Worm (Caenorhabditis elegans) whole organism, young adult: ENCODE data around the gene srw-6.
A peak's percentile ranks its signal among the peaks of the same experiment; 100 is the strongest.

Source experiments
- B0019.2 ChIP-seq: fragments of 200-800 bp; sonication (Bioruptor generic); conservative IDR thresholded peaks from 2 replicates; pipeline ENCODE4 v1.3.6; 2022; ENCODE audit warnings: missing genetic modification reagents, missing genetic modification characterization, missing compliant biosample characterization
- F10E7.11 ChIP-seq: sonication (generic microtip); optimal IDR thresholded peaks from 2 replicates; lab custom pipeline; 2017; ENCODE audit warnings: mild to moderate bottlenecking, missing genetic modification characterization, moderate library complexity, missing compliant biosample characterization
- Y53G8AR.9 ChIP-seq: fragments of 200-800 bp; sonication (Bioruptor generic); conservative IDR thresholded peaks from 2 replicates; pipeline ENCODE4 v1.3.6; 2022; ENCODE audit warnings: missing genetic modification reagents, missing genetic modification characterization, missing compliant biosample characterization
- Y56A3A.18 ChIP-seq: fragments of 200-800 bp; sonication (Bioruptor generic); IDR thresholded peaks from 2 replicates; pipeline ENCODE4 v1.3.6; 2022; ENCODE audit warnings: missing genetic modification reagents, missing genetic modification characterization, missing compliant biosample characterization
- Y67H2A.10 ChIP-seq: fragments of 200-800 bp; sonication (Bioruptor generic); conservative IDR thresholded peaks from 2 replicates; pipeline ENCODE4 v1.3.6; 2022; ENCODE audit warnings: missing genetic modification reagents, missing genetic modification characterization, missing compliant biosample characterization
- attf-5 ChIP-seq: fragments of 200-800 bp; sonication (Bioruptor generic); optimal IDR thresholded peaks from 2 replicates; lab custom pipeline; 2018; ENCODE audit warnings: mild to moderate bottlenecking, missing genetic modification characterization, missing compliant biosample characterization
- bed-2 ChIP-seq: fragments of 200-800 bp; sonication (Bioruptor generic); IDR thresholded peaks from 2 replicates; pipeline ENCODE4 v1.3.6; 2022; ENCODE audit warnings: missing genetic modification reagents, missing genetic modification characterization, missing compliant biosample characterization
- cebp-2 ChIP-seq: fragments of 200-800 bp; sonication (Bioruptor generic); IDR thresholded peaks from 2 replicates; pipeline ENCODE4 v1.3.6; 2022; ENCODE audit warnings: missing genetic modification characterization, missing compliant biosample characterization
- ceh-27 ChIP-seq: fragments of 200-800 bp; sonication (Bioruptor generic); optimal IDR thresholded peaks from 2 replicates; lab custom pipeline; 2018; ENCODE audit warnings: mild to moderate bottlenecking, missing genetic modification characterization, moderate library complexity, missing compliant biosample characterization
- ceh-40 ChIP-seq: fragments of 200-800 bp; sonication (Bioruptor generic); IDR thresholded peaks from 2 replicates; pipeline ENCODE4 v1.3.6; 2022; ENCODE audit warnings: missing genetic modification characterization, missing compliant biosample characterization
- ceh-91 ChIP-seq: fragments of 200-800 bp; sonication (Bioruptor generic); IDR thresholded peaks from 2 replicates; pipeline ENCODE4 v1.3.6; 2022; ENCODE audit warnings: missing genetic modification reagents, missing genetic modification characterization, missing compliant biosample characterization
- dox-1 ChIP-seq: fragments of 200-800 bp; sonication (Bioruptor generic); IDR thresholded peaks from 2 replicates; pipeline ENCODE4 v1.3.6; 2022; ENCODE audit warnings: missing genetic modification reagents, missing genetic modification characterization, missing compliant biosample characterization
- dpl-1 ChIP-seq: fragments of 150-350 bp; optimal IDR thresholded peaks from 2 replicates; lab custom pipeline; 2014; ENCODE audit warnings: missing biosample characterization, missing genetic modification reagents, missing genetic modification characterization
- efl-1 ChIP-seq: fragments of 150-350 bp; optimal IDR thresholded peaks from 2 replicates; lab custom pipeline; 2014; ENCODE audit warnings: missing biosample characterization, missing genetic modification reagents, missing genetic modification characterization
- egl-44 ChIP-seq: fragments of 200-800 bp; sonication (Bioruptor generic); IDR thresholded peaks from 2 replicates; pipeline ENCODE4 v1.3.6; 2022; ENCODE audit warnings: missing genetic modification reagents, missing genetic modification characterization, missing compliant biosample characterization
- egrh-3 ChIP-seq: fragments of 200-800 bp; sonication (Bioruptor generic); IDR thresholded peaks from 2 replicates; pipeline ENCODE4 v1.3.6; 2022; ENCODE audit warnings: missing genetic modification reagents, missing genetic modification characterization, missing compliant biosample characterization
- ekl-4 ChIP-seq: fragments of 200-800 bp; sonication (Bioruptor generic); IDR thresholded peaks from 2 replicates; pipeline ENCODE4 v1.3.6; 2022; ENCODE audit warnings: missing genetic modification reagents, missing genetic modification characterization, missing compliant biosample characterization
- ets-4 ChIP-seq: fragments of 200-800 bp; sonication (Bioruptor generic); optimal IDR thresholded peaks from 2 replicates; lab custom pipeline; 2018; ENCODE audit warnings: mild to moderate bottlenecking, missing genetic modification characterization, missing compliant biosample characterization
- let-607 ChIP-seq, 2 experiments: fragments of 200-800 bp in 1 of 2; sonication (Bioruptor generic) in 1 of 2; sonication (generic microtip) in 1 of 2; optimal IDR thresholded peaks; 2 replicates each; lab custom pipeline; 2016 to 2018; ENCODE audit warnings: mild to moderate bottlenecking in 2 of 2, missing compliant biosample characterization in 2 of 2, missing genetic modification characterization in 2 of 2, moderate library complexity in 2 of 2, missing genotype in 1 of 2
- lin-35 ChIP-seq, 3 experiments: fragments of 150-350 bp in 2 of 3; sonication (generic microtip) in 1 of 3; optimal IDR thresholded peaks; 2 replicates each; lab custom pipeline; 2014 to 2018; ENCODE audit warnings: missing biosample characterization in 3 of 3, missing genetic modification characterization in 3 of 3, missing genetic modification reagents in 3 of 3
- lin-54 ChIP-seq: fragments of 200-800 bp; sonication (Bioruptor generic); optimal IDR thresholded peaks from 2 replicates; lab custom pipeline; 2018; ENCODE audit warnings: mild to moderate bottlenecking, missing genetic modification characterization, missing compliant biosample characterization
- lir-1 ChIP-seq: fragments of 200-800 bp; sonication (Bioruptor generic); conservative IDR thresholded peaks from 2 replicates; pipeline ENCODE4 v1.3.6; 2022; ENCODE audit warnings: missing genetic modification reagents, missing genetic modification characterization, missing compliant biosample characterization
- lsl-1 ChIP-seq: fragments of 200-800 bp; sonication (Bioruptor generic); optimal IDR thresholded peaks from 2 replicates; lab custom pipeline; 2018; ENCODE audit warnings: mild to moderate bottlenecking, missing genetic modification characterization, moderate library complexity, missing compliant biosample characterization
- lsy-27 ChIP-seq: sonication (generic microtip); optimal IDR thresholded peaks from 2 replicates; lab custom pipeline; 2017; ENCODE audit warnings: missing genetic modification characterization, mild to moderate bottlenecking, missing compliant biosample characterization, antibody characterized with exemption, missing genotype, borderline replicate concordance; ENCODE audit not compliant: insufficient read depth
- madf-3 ChIP-seq: fragments of 200-800 bp; sonication (Bioruptor generic); IDR thresholded peaks from 2 replicates; pipeline ENCODE4 v1.3.6; 2022; ENCODE audit warnings: missing genetic modification reagents, missing genetic modification characterization, missing compliant biosample characterization
- madf-6 ChIP-seq: fragments of 200-800 bp; sonication (Bioruptor generic); IDR thresholded peaks from 2 replicates; pipeline ENCODE4 v1.3.6; 2022; ENCODE audit warnings: missing genetic modification reagents, missing genetic modification characterization, missing compliant biosample characterization
- madf-8 ChIP-seq: fragments of 200-800 bp; sonication (Bioruptor generic); conservative IDR thresholded peaks from 2 replicates; pipeline ENCODE4 v1.3.6; 2022; ENCODE audit warnings: missing genetic modification reagents, missing genetic modification characterization, missing compliant biosample characterization
- mcd-1 ChIP-seq: fragments of 200-800 bp; sonication (Bioruptor generic); IDR thresholded peaks from 2 replicates; pipeline ENCODE4 v1.3.6; 2022; ENCODE audit warnings: missing genetic modification reagents, missing genetic modification characterization, missing compliant biosample characterization
- mel-28 ChIP-seq: sonication (generic microtip); optimal IDR thresholded peaks from 2 replicates; lab custom pipeline; 2016; ENCODE audit warnings: borderline replicate concordance, mild to moderate bottlenecking, missing genetic modification characterization, missing compliant biosample characterization
- mes-4 ChIP-seq: sonication (generic microtip); optimal IDR thresholded peaks from 2 replicates; lab custom pipeline; 2016; ENCODE audit warnings: missing genotype, missing genetic modification characterization, missing compliant biosample characterization
- mxl-1 ChIP-seq: sonication (generic microtip); optimal IDR thresholded peaks from 2 replicates; lab custom pipeline; 2016; ENCODE audit warnings: missing genetic modification characterization, missing compliant biosample characterization
- nhr-120 ChIP-seq: fragments of 200-800 bp; sonication (Bioruptor generic); IDR thresholded peaks from 2 replicates; pipeline ENCODE4 v1.3.6; 2022; ENCODE audit warnings: missing genetic modification characterization, missing compliant biosample characterization
- nhr-179 ChIP-seq: sonication (generic microtip); optimal IDR thresholded peaks from 2 replicates; lab custom pipeline; 2016; ENCODE audit warnings: mild to moderate bottlenecking, missing genetic modification characterization, missing compliant biosample characterization
- nhr-27 ChIP-seq: fragments of 200-800 bp; sonication (Bioruptor generic); optimal IDR thresholded peaks from 2 replicates; lab custom pipeline; 2018; ENCODE audit warnings: mild to moderate bottlenecking, missing genetic modification characterization, moderate library complexity, missing compliant biosample characterization
- nhr-80 ChIP-seq: sonication (generic microtip); optimal IDR thresholded peaks from 2 replicates; lab custom pipeline; 2016; ENCODE audit warnings: missing genetic modification characterization, missing compliant biosample characterization
- zfh-2 ChIP-seq: fragments of 200-800 bp; sonication (Bioruptor generic); conservative IDR thresholded peaks from 2 replicates; pipeline ENCODE4 v1.3.6; 2022; ENCODE audit warnings: missing genetic modification reagents, missing genetic modification characterization, missing compliant biosample characterization
- ztf-18 ChIP-seq: sonication (generic microtip); optimal IDR thresholded peaks from 2 replicates; lab custom pipeline; 2016; ENCODE audit warnings: missing genotype, mild to moderate bottlenecking, missing genetic modification characterization, missing compliant biosample characterization
- ztf-22 ChIP-seq: fragments of 200-800 bp; sonication (Bioruptor generic); optimal IDR thresholded peaks from 2 replicates; lab custom pipeline; 2018; ENCODE audit warnings: mild to moderate bottlenecking, missing genetic modification characterization, moderate library complexity, missing compliant biosample characterization

The srw-6 gene

DNA sequence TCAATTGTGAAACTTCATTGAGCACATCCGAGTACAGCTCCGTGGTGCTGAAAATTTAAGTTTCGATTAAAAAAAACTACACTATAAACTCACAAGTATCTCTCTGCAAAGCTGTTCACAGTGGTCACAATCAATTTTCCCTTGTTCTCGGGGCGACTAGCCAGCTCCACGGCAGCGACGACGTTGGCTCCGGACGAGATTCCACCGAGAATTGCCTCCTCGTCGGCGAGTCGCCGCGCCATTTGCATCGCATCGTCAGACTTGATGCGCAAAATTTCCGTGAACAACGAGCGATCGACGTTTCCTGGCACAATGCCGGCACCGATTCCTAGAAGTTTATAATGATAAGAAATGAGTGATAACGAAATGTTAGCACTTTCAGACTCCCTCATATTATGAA lies 33.8 kb upstream of the srw-6 start:
- TF ChIP-seq nhr-120 (GFP tag; lab: Robert Waterston, UW) (no peak), lin-35 (GFP tag; optimal IDR thresholded peaks at IDR 0.05; lab: Kevin White, UChicago) (no peak), ztf-18 (tag; lab: Kevin White, UChicago) (no peak), lir-1 (GFP tag; lab: Robert Waterston, UW) (no peak), attf-5 (no peak), lsl-1 (no peak), ets-4 (GFP tag; lab: Kevin White, UChicago) (no peak), mxl-1 (tag; lab: Kevin White, UChicago) (no peak), lsy-27 (tag; lab: Kevin White, UChicago) (no peak), let-607 (tag; optimal IDR thresholded peaks at IDR 0.05; lab: Kevin White, UChicago) (no peak), efl-1 (GFP tag; lab: Kevin White, UChicago) (no peak), egrh-3 (GFP tag; lab: Robert Waterston, UW) (peak; percentile 19; the same call in 1 of the 2 replicates), ceh-27 (GFP tag; lab: Kevin White, UChicago) (no peak), mel-28 (tag; lab: Kevin White, UChicago) (no peak), ceh-40 (GFP tag; lab: Robert Waterston, UW) (no peak), nhr-27 (tag; lab: Kevin White, UChicago) (no peak), F10E7.11 (no peak), nhr-80 (tag; lab: Kevin White, UChicago) (peak; percentile 47), ztf-22 (no peak), Y67H2A.10 (GFP tag; lab: Robert Waterston, UW) (no peak), cebp-2 (GFP tag; lab: Robert Waterston, UW) (0 out of 2 replicates have a peak, but pooled peaks have one; percentile 18), Y56A3A.18 (GFP tag; lab: Robert Waterston, UW) (no peak), ceh-91 (GFP tag; lab: Robert Waterston, UW) (no peak), madf-3 (GFP tag; lab: Robert Waterston, UW) (no peak), mes-4 (no peak), lin-54 (no peak), bed-2 (GFP tag; lab: Robert Waterston, UW) (no peak), zfh-2 (GFP tag; lab: Robert Waterston, UW) (peak; percentile 69), ekl-4 (GFP tag; lab: Robert Waterston, UW) (no peak), mcd-1 (GFP tag; lab: Robert Waterston, UW) (no peak), B0019.2 (GFP tag; lab: Robert Waterston, UW) (no peak), dox-1 (GFP tag; lab: Robert Waterston, UW) (peak; percentile 20; the same call in 1 of the 2 replicates), egl-44 (GFP tag; lab: Robert Waterston, UW) (0 out of 2 replicates have a peak, but pooled peaks have one; percentile 10), nhr-179 (tag; lab: Kevin White, UChicago) (no peak)

DNA sequence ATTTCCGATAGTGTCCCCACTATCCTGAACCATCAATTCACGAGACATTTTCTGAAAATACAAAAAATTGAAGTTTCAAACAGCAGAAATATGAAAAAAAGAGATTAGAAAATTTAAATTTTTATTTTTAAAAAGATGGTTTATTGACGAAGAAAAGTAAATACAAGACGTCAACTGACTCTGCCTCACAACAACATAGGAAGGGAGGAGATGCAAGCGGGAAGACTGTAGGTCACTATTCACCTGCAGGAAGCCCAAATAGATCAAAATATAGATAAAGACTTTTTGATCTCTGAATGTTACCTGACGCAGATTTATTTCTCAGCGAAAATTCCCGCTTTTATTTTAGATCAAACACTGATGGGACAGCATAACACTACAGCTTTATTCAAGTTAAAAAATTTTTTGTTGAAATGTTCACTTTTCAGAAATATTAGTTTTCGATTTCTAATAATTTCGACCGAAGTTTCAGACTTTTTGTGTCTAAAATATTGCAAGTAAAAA lies 32.3 kb upstream of the srw-6 start, which contains the start of gene cysl-3:
Gene cysl-3, minus strand, starts transcription at position 51 of the 504 bp plus-strand sequence.
- peak; percentile 65 for TF ChIP-seq madf-8 (GFP tag; lab: Robert Waterston, UW)
- TF ChIP-seq dpl-1 (GFP tag; lab: Kevin White, UChicago), result no peak
- no peak for TF ChIP-seq mxl-1 (tag; lab: Kevin White, UChicago)
- TF ChIP-seq efl-1 (GFP tag; lab: Kevin White, UChicago), result peak; percentile 62
- peak; percentile 85 for TF ChIP-seq madf-6
- 0 out of 2 replicates have a peak, but pooled peaks have one; percentile 18 for TF ChIP-seq Y53G8AR.9 (GFP tag; lab: Robert Waterston, UW)
